Fruit fly (Drosophila melanogaster) Kc167 (cell line): Measurements from ENCODE around the gene CG12480.

Source experiments
- h ChIP-seq: fragments of >200 bp; optimal IDR thresholded peaks from 3 replicates; lab custom pipeline; 2018; ENCODE audit warnings: missing external identifiers
- psq ChIP-seq: fragments of >200 bp; optimal IDR thresholded peaks from 2 replicates; lab custom pipeline; 2017; ENCODE audit warnings: missing external identifiers
- ttk ChIP-seq: sonication (Bioruptor generic); optimal IDR thresholded peaks from 2 replicates; lab custom pipeline; 2017; ENCODE audit warnings: missing external identifiers

- TF ChIP-seq ttk (lab: Kevin White, UChicago) (no peak), psq (lab: Kevin White, UChicago) (no peak), h (lab: Kevin White, UChicago) (no peak)
Observed at dm6 chrX:14174456-14174855, 5.1 kb downstream of the CG12480 start, which contains the start of gene CG1368.
